Fruit fly (Drosophila melanogaster) whole organism, embryonic: ENCODE data around the gene RpS28b.
A peak's percentile ranks its signal among the peaks of the same experiment; 100 is the strongest.

Source experiments
- B-H2 ChIP-seq: fragments of 200-800 bp; sonication (Bioruptor generic); optimal IDR thresholded peaks from 2 replicates; lab custom pipeline; 2018; ENCODE audit warnings: missing biosample characterization, mild to moderate bottlenecking, missing genetic modification characterization
- Bdp1 ChIP-seq: fragments of 200-800 bp; sonication (Bioruptor generic); optimal IDR thresholded peaks from 3 replicates; lab custom pipeline; 2016; ENCODE audit warnings: missing biosample characterization, missing genetic modification characterization
- CG10209 ChIP-seq: fragments of 200-800 bp; sonication (Bioruptor generic); optimal IDR thresholded peaks from 3 replicates; lab custom pipeline; 2017; ENCODE audit warnings: missing biosample characterization, mild to moderate bottlenecking, missing genetic modification characterization, missing genetic modification reagents
- CG10267 ChIP-seq: fragments of 200-800 bp; sonication (Bioruptor generic); optimal IDR thresholded peaks from 2 replicates; lab custom pipeline; 2018; ENCODE audit warnings: missing biosample characterization, mild to moderate bottlenecking, missing genetic modification characterization, moderate library complexity
- CG10366 ChIP-seq: fragments of 200-800 bp; sonication (Bioruptor generic); IDR thresholded peaks from 2 replicates; pipeline ENCODE4 v1.3.6; 2022; ENCODE audit warnings: missing biosample characterization, missing genetic modification characterization
- CG11560 ChIP-seq: fragments of 200-800 bp; sonication (Bioruptor generic); IDR thresholded peaks from 3 replicates; pipeline ENCODE4 v1.3.6; 2022; ENCODE audit warnings: missing biosample characterization, missing genetic modification characterization
- CG12942 ChIP-seq: fragments of 200-800 bp; sonication (Bioruptor generic); optimal IDR thresholded peaks from 3 replicates; lab custom pipeline; 2016; ENCODE audit warnings: missing biosample characterization, missing genetic modification characterization
- CG13123 ChIP-seq: fragments of 200-800 bp; sonication (Bioruptor generic); optimal IDR thresholded peaks from 2 replicates; lab custom pipeline; 2016; ENCODE audit warnings: missing biosample characterization, missing genetic modification characterization
- CG13775 ChIP-seq: fragments of 200-800 bp; sonication (Bioruptor generic); optimal IDR thresholded peaks from 3 replicates; lab custom pipeline; 2017; ENCODE audit warnings: missing biosample characterization, mild to moderate bottlenecking, missing genetic modification characterization
- CG1603 ChIP-seq: fragments of 200-800 bp; sonication (Bioruptor generic); optimal IDR thresholded peaks from 2 replicates; lab custom pipeline; 2019; ENCODE audit warnings: missing biosample characterization, mild to moderate bottlenecking, missing genetic modification characterization, moderate library complexity
- CG17385 ChIP-seq: fragments of 200-800 bp; sonication (Bioruptor generic); optimal IDR thresholded peaks from 3 replicates; lab custom pipeline; 2018; ENCODE audit warnings: missing biosample characterization, mild to moderate bottlenecking, missing genetic modification characterization
- CG17829 ChIP-seq: fragments of 200-800 bp; optimal IDR thresholded peaks from 2 replicates; lab custom pipeline; 2019; ENCODE audit warnings: missing biosample characterization, mild to moderate bottlenecking, missing genetic modification characterization, moderate library complexity
- CG1832 ChIP-seq: fragments of 200-800 bp; sonication (Bioruptor generic); optimal IDR thresholded peaks from 2 replicates; lab custom pipeline; 2017; ENCODE audit warnings: missing biosample characterization, mild to moderate bottlenecking, missing genetic modification characterization, inconsistent platforms
- CG2199 ChIP-seq: fragments of 200-800 bp; sonication (Bioruptor generic); IDR thresholded peaks from 3 replicates; pipeline ENCODE4 v1.3.6; 2022; ENCODE audit warnings: missing biosample characterization, missing genetic modification characterization
- CG30020 ChIP-seq: fragments of 200-800 bp; optimal IDR thresholded peaks from 2 replicates; lab custom pipeline; 2019; ENCODE audit warnings: missing biosample characterization, mild to moderate bottlenecking, missing genetic modification characterization, moderate library complexity
- CG34224 ChIP-seq: fragments of 200-800 bp; sonication (Bioruptor generic); IDR thresholded peaks from 3 replicates; pipeline ENCODE4 v1.3.6; 2022; ENCODE audit warnings: missing biosample characterization, missing genetic modification characterization; ENCODE audit not compliant: partially characterized antibody
- CG43689 ChIP-seq: fragments of 200-800 bp; sonication (Bioruptor generic); IDR thresholded peaks from 2 replicates; pipeline ENCODE4 v1.3.6; 2022; ENCODE audit warnings: missing biosample characterization, missing genetic modification characterization
- CG4617 ChIP-seq: fragments of 200-800 bp; sonication (Bioruptor generic); optimal IDR thresholded peaks from 3 replicates; lab custom pipeline; 2016; ENCODE audit warnings: missing biosample characterization, missing genetic modification characterization, borderline replicate concordance
- CG7556 ChIP-seq: fragments of 200-800 bp; sonication (Bioruptor generic); optimal IDR thresholded peaks from 2 replicates; lab custom pipeline; 2017; ENCODE audit warnings: missing biosample characterization, mild to moderate bottlenecking, missing genetic modification characterization
- CG7839 ChIP-seq: fragments of 200-800 bp; sonication (Bioruptor generic); optimal IDR thresholded peaks from 3 replicates; lab custom pipeline; 2018; ENCODE audit warnings: missing biosample characterization, mild to moderate bottlenecking, missing genetic modification characterization, moderate library complexity
- CG8388 ChIP-seq: fragments of 200-800 bp; sonication (Bioruptor generic); optimal IDR thresholded peaks from 2 replicates; lab custom pipeline; 2019; ENCODE audit warnings: missing biosample characterization, mild to moderate bottlenecking, missing genetic modification characterization, moderate library complexity
- CG8924 ChIP-seq: fragments of 200-800 bp; optimal IDR thresholded peaks from 3 replicates; lab custom pipeline; 2019; ENCODE audit warnings: missing biosample characterization, mild to moderate bottlenecking, missing genetic modification characterization, moderate library complexity
- CG9932 ChIP-seq: fragments of 200-800 bp; sonication (Bioruptor generic); IDR thresholded peaks from 2 replicates; pipeline ENCODE4 v1.3.6; 2022; ENCODE audit warnings: missing biosample characterization, missing genetic modification characterization
- CHES-1-like ChIP-seq: fragments of 200-800 bp; sonication (Bioruptor generic); optimal IDR thresholded peaks from 2 replicates; lab custom pipeline; 2016; ENCODE audit warnings: missing biosample characterization, missing genetic modification characterization
- Dek ChIP-seq: fragments of 200-800 bp; sonication (Bioruptor generic); optimal IDR thresholded peaks from 3 replicates; lab custom pipeline; 2019; ENCODE audit warnings: missing biosample characterization, mild to moderate bottlenecking, missing genetic modification characterization, moderate library complexity
- HHEX ChIP-seq: fragments of 200-800 bp; sonication (Bioruptor generic); optimal IDR thresholded peaks from 3 replicates; lab custom pipeline; 2017; ENCODE audit warnings: missing biosample characterization, mild to moderate bottlenecking, missing genetic modification characterization, missing genetic modification reagents
- HLH3B ChIP-seq: fragments of 200-800 bp; sonication (Bioruptor generic); IDR thresholded peaks from 2 replicates; pipeline ENCODE4 v1.3.6; 2022; ENCODE audit warnings: missing biosample characterization, missing genetic modification characterization
- HLH54F ChIP-seq: fragments of 200-800 bp; sonication (Bioruptor generic); optimal IDR thresholded peaks from 3 replicates; lab custom pipeline; 2016; ENCODE audit warnings: missing biosample characterization, missing genetic modification characterization
- Mes4 ChIP-seq: fragments of 200-800 bp; sonication (Bioruptor generic); optimal IDR thresholded peaks from 2 replicates; lab custom pipeline; 2016; ENCODE audit warnings: missing biosample characterization, missing genetic modification characterization
- Ravus ChIP-seq: fragments of 200-800 bp; sonication (Bioruptor generic); IDR thresholded peaks from 2 replicates; pipeline ENCODE4 v1.3.6; 2022; ENCODE audit warnings: missing biosample characterization, missing genetic modification characterization
- YL-1 ChIP-seq: fragments of 200-800 bp; sonication (Bioruptor generic); optimal IDR thresholded peaks from 3 replicates; lab custom pipeline; 2017; ENCODE audit warnings: missing biosample characterization, mild to moderate bottlenecking, missing genetic modification characterization
- ab ChIP-seq: fragments of 200-800 bp; sonication (Bioruptor generic); optimal IDR thresholded peaks from 2 replicates; lab custom pipeline; 2016; ENCODE audit warnings: missing biosample characterization, missing genetic modification characterization
- bab2 ChIP-seq: fragments of 200-800 bp; sonication (Bioruptor generic); optimal IDR thresholded peaks from 2 replicates; lab custom pipeline; 2016; ENCODE audit warnings: missing biosample characterization, missing genetic modification characterization
- bbx ChIP-seq: fragments of 200-800 bp; sonication (Bioruptor generic); IDR thresholded peaks from 2 replicates; pipeline ENCODE4 v1.3.6; 2022; ENCODE audit warnings: missing biosample characterization, missing genetic modification characterization; ENCODE audit not compliant: partially characterized antibody
- chn ChIP-seq: fragments of 200-800 bp; sonication (Bioruptor generic); optimal IDR thresholded peaks from 2 replicates; lab custom pipeline; 2016; ENCODE audit warnings: missing biosample characterization, missing genetic modification characterization
- cwo ChIP-seq: fragments of 200-800 bp; sonication (Bioruptor generic); optimal IDR thresholded peaks from 3 replicates; lab custom pipeline; 2017; ENCODE audit warnings: missing biosample characterization, missing genetic modification characterization, mild to moderate bottlenecking, moderate library complexity, missing genetic modification reagents
- exex ChIP-seq: fragments of 200-800 bp; sonication (Bioruptor generic); optimal IDR thresholded peaks from 4 replicates; lab custom pipeline; 2018; ENCODE audit warnings: missing biosample characterization, mild to moderate bottlenecking, missing genetic modification characterization, moderate library complexity
- ftz-f1 ChIP-seq: fragments of 200-800 bp; sonication (Bioruptor generic); optimal IDR thresholded peaks from 2 replicates; lab custom pipeline; 2016; ENCODE audit warnings: missing biosample characterization, missing genetic modification characterization
- gem ChIP-seq: fragments of 200-800 bp; sonication (Bioruptor generic); optimal IDR thresholded peaks from 2 replicates; lab custom pipeline; 2019; ENCODE audit warnings: missing biosample characterization, mild to moderate bottlenecking, missing genetic modification characterization, moderate library complexity
- gfzf ChIP-seq: fragments of 200-800 bp; sonication (Bioruptor generic); optimal IDR thresholded peaks from 2 replicates; lab custom pipeline; 2016; ENCODE audit warnings: missing biosample characterization, mild to moderate bottlenecking, missing genetic modification characterization, moderate library complexity
- grau ChIP-seq: fragments of 200-800 bp; optimal IDR thresholded peaks from 3 replicates; lab custom pipeline; 2019; ENCODE audit warnings: missing biosample characterization, mild to moderate bottlenecking, missing genetic modification characterization, moderate library complexity
- lab ChIP-seq: fragments of 200-800 bp; sonication (Bioruptor generic); optimal IDR thresholded peaks from 3 replicates; lab custom pipeline; 2017; ENCODE audit warnings: missing biosample characterization, missing genetic modification characterization, mild to moderate bottlenecking, moderate library complexity, missing genetic modification reagents
- lmd ChIP-seq: fragments of 200-800 bp; sonication (Bioruptor generic); IDR thresholded peaks from 2 replicates; pipeline ENCODE4 v1.3.6; 2022; ENCODE audit warnings: missing biosample characterization, missing genetic modification characterization
- nerfin-1 ChIP-seq: fragments of 200-800 bp; sonication (Bioruptor generic); optimal IDR thresholded peaks from 3 replicates; lab custom pipeline; 2019; ENCODE audit warnings: missing biosample characterization, mild to moderate bottlenecking, missing genetic modification characterization, moderate library complexity
- pzg ChIP-seq: fragments of 200-800 bp; sonication (Bioruptor generic); optimal IDR thresholded peaks from 3 replicates; lab custom pipeline; 2018; ENCODE audit warnings: missing biosample characterization, mild to moderate bottlenecking, missing genetic modification characterization, moderate library complexity
- tio ChIP-seq: fragments of 200-800 bp; sonication (Bioruptor generic); optimal IDR thresholded peaks from 2 replicates; lab custom pipeline; 2017; ENCODE audit warnings: missing biosample characterization, missing genetic modification characterization, inconsistent platforms
- toy ChIP-seq: fragments of 200-800 bp; sonication (Bioruptor generic); IDR thresholded peaks from 2 replicates; pipeline ENCODE4 v1.3.6; 2022; ENCODE audit warnings: missing biosample characterization, missing genetic modification characterization
- tup ChIP-seq: fragments of 200-800 bp; sonication (Bioruptor generic); optimal IDR thresholded peaks from 2 replicates; lab custom pipeline; 2016; ENCODE audit warnings: missing biosample characterization, mild to moderate bottlenecking, missing genetic modification characterization, moderate library complexity
- usp ChIP-seq: fragments of >200 bp; optimal IDR thresholded peaks from 2 replicates; lab custom pipeline; 2017; ENCODE audit warnings: missing biosample characterization, missing genetic modification characterization

The RpS28b gene

DNA sequence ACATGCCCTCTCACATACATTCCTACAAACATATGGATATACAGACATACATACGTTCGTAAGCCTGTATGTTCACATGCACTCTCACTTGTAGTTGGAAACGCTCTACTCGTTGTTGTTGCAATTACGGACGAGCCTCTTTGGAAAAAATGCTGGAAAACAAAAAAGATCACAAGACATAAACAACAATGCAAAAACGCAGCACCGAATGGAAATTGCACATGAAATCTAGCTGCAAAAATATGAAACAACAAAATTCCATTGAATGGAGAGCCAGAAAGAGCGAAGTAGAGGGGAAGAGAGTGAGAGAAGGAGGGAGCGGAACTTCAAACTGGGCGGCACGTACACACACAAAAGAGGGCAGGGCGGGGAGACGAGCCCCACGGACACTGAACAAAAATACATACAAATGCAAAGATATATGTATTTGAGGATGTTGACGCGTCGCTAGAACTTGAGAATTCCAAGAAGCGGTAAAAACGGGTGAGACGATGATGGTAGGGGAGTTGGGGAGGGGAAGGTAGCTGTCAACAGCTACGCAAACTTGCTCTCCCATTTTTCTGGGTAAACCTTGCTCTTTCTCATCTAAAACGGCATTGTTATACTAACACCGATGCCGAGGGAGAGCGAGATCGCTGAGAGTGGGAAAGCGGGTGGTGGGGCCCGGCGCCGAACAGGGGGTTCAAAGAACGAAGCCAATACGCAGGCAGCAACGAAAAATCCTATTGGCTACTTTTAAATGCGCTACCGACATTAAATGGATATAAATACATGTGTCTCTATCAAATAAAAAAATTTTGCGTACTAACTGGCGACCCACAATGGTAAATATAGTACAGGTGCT lies 29.9 kb downstream of the RpS28b start (continued):
- TF ChIP-seq CG10366 (no peak), HHEX (GFP tag; lab: Kevin White, UChicago) (peak; percentile 39), CG30020 (tag; lab: Kevin White, UChicago) (no peak), Ravus (no peak), ab (no peak), gem (tag; lab: Kevin White, UChicago) (peak; percentile 51), HLH3B (GFP tag; lab: Robert Waterston, UW) (no peak), exex (tag; lab: Kevin White, UChicago) (peak; percentile 6), CG7839 (tag; lab: Kevin White, UChicago) (peak; percentile 65), grau (tag; lab: Kevin White, UChicago) (peak; percentile 44), lmd (peak; percentile 69; the same call in 1 of the 2 replicates), CHES-1-like (GFP tag; lab: Kevin White, UChicago) (no peak), CG12942 (GFP tag; lab: Kevin White, UChicago) (no peak), B-H2 (peak; percentile 14), CG1603 (tag; lab: Kevin White, UChicago) (peak; percentile 3), Dek (peak; percentile 58), CG8388 (GFP tag; lab: Kevin White, UChicago) (peak; percentile 31), CG34224 (GFP tag; lab: Robert Waterston, UW) (peak; percentile 28; the same call in 1 of the 3 replicates), CG2199 (no peak), lab (GFP tag; lab: Kevin White, UChicago) (peak; percentile 44), YL-1 (GFP tag; lab: Kevin White, UChicago) (no peak), CG4617 (GFP tag; lab: Kevin White, UChicago) (no peak), tio (GFP tag; lab: Kevin White, UChicago) (no peak), bbx (GFP tag; lab: Robert Waterston, UW) (no peak), CG7556 (GFP tag; lab: Kevin White, UChicago) (no peak), gfzf (no peak), CG9932 (peak; percentile 43; the same call in 1 of the 2 replicates), tup (GFP tag; lab: Kevin White, UChicago) (no peak), CG13775 (GFP tag; lab: Kevin White, UChicago) (no peak), CG11560 (no peak), CG8924 (tag; lab: Kevin White, UChicago) (no peak), usp (GFP tag; lab: Kevin White, UChicago) (no peak), pzg (GFP tag; lab: Kevin White, UChicago) (peak; percentile 4), nerfin-1 (tag; lab: Kevin White, UChicago) (no peak), CG10267 (tag; lab: Kevin White, UChicago) (no peak), CG17385 (GFP tag; lab: Kevin White, UChicago) (no peak), ftz-f1 (GFP tag; lab: Kevin White, UChicago) (peak; percentile 93), CG13123 (GFP tag; lab: Kevin White, UChicago) (no peak), toy (GFP tag; lab: Robert Waterston, UW) (no peak), CG10209 (no peak), CG43689 (no peak), cwo (peak; percentile 27), bab2 (GFP tag; lab: Kevin White, UChicago) (no peak), Mes4 (GFP tag; lab: Kevin White, UChicago) (no peak), chn (no peak), Bdp1 (GFP tag; lab: Kevin White, UChicago) (no peak), CG1832 (GFP tag; lab: Kevin White, UChicago) (no peak), CG17829 (tag; lab: Kevin White, UChicago) (no peak), HLH54F (GFP tag; lab: Kevin White, UChicago) (no peak)
